Worm (Caenorhabditis elegans) whole organism, young adult: ENCODE data around the gene B0563.9.

Source experiments
- B0261.1 ChIP-seq: sonication (generic microtip); optimal IDR thresholded peaks from 2 replicates; lab custom pipeline; 2016; ENCODE audit warnings: mild to moderate bottlenecking, missing genetic modification characterization, moderate library complexity, missing compliant biosample characterization
- B0336.3 ChIP-seq: fragments of 200-800 bp; sonication (Bioruptor generic); IDR thresholded peaks from 2 replicates; pipeline ENCODE4 v1.3.6; 2022; ENCODE audit warnings: missing genetic modification characterization, missing compliant biosample characterization
- C06A6.2 ChIP-seq: fragments of 200-800 bp; sonication (Bioruptor generic); conservative IDR thresholded peaks from 2 replicates; pipeline ENCODE4 v1.3.6; 2022; ENCODE audit warnings: missing genetic modification characterization, missing compliant biosample characterization
- C17E4.6 ChIP-seq: fragments of 200-800 bp; sonication (Bioruptor generic); IDR thresholded peaks from 2 replicates; pipeline ENCODE4 v1.3.6; 2022; ENCODE audit warnings: missing genetic modification reagents, missing genetic modification characterization, missing compliant biosample characterization
- F23B12.7 ChIP-seq: sonication (generic microtip); optimal IDR thresholded peaks from 2 replicates; lab custom pipeline; 2017; ENCODE audit warnings: missing genetic modification characterization, mild to moderate bottlenecking, missing compliant biosample characterization, antibody characterized with exemption, moderate library complexity; ENCODE audit not compliant: insufficient read depth
- F39B2.1 ChIP-seq: fragments of 200-800 bp; sonication (Bioruptor generic); IDR thresholded peaks from 2 replicates; pipeline ENCODE4 v1.3.6; 2022; ENCODE audit warnings: missing genetic modification reagents, missing genetic modification characterization, missing compliant biosample characterization
- F52B5.7 ChIP-seq: sonication (generic microtip); optimal IDR thresholded peaks from 2 replicates; lab custom pipeline; 2016; ENCODE audit warnings: mild to moderate bottlenecking, missing genetic modification characterization, missing compliant biosample characterization
- K11D2.4 ChIP-seq: fragments of 200-800 bp; sonication (Bioruptor generic); IDR thresholded peaks from 2 replicates; pipeline ENCODE4 v1.3.6; 2022; ENCODE audit warnings: missing genetic modification reagents, missing genetic modification characterization, missing compliant biosample characterization
- Y67H2A.10 ChIP-seq: fragments of 200-800 bp; sonication (Bioruptor generic); conservative IDR thresholded peaks from 2 replicates; pipeline ENCODE4 v1.3.6; 2022; ENCODE audit warnings: missing genetic modification reagents, missing genetic modification characterization, missing compliant biosample characterization
- Y95B8A.8 ChIP-seq: fragments of 200-800 bp; sonication (Bioruptor generic); IDR thresholded peaks from 2 replicates; pipeline ENCODE4 v1.3.6; 2022; ENCODE audit warnings: missing genetic modification reagents, missing genetic modification characterization, missing compliant biosample characterization
- aptf-3 ChIP-seq: fragments of 200-800 bp; sonication (Bioruptor generic); IDR thresholded peaks from 2 replicates; pipeline ENCODE4 v1.3.6; 2022; ENCODE audit warnings: missing genetic modification characterization, missing compliant biosample characterization
- atf-7 ChIP-seq: sonication (generic microtip); optimal IDR thresholded peaks from 2 replicates; lab custom pipeline; 2017; ENCODE audit warnings: mild to moderate bottlenecking, missing genetic modification characterization, missing compliant biosample characterization
- attf-3 ChIP-seq: fragments of 200-800 bp; sonication (Bioruptor generic); conservative IDR thresholded peaks from 2 replicates; pipeline ENCODE4 v1.3.6; 2022; ENCODE audit warnings: missing genetic modification reagents, missing genetic modification characterization, missing compliant biosample characterization
- attf-6 ChIP-seq: fragments of 200-800 bp; sonication (Bioruptor generic); IDR thresholded peaks from 2 replicates; pipeline ENCODE4 v1.3.6; 2022; ENCODE audit warnings: missing genetic modification reagents, missing genetic modification characterization, missing compliant biosample characterization
- cebp-1 ChIP-seq, 2 experiments: fragments of 200-800 bp in 1 of 2; sonication (Bioruptor generic) in 1 of 2; sonication (generic microtip) in 1 of 2; IDR thresholded peaks in 1 of 2; optimal IDR thresholded peaks in 1 of 2; 2 replicates each; pipeline versions ENCODE4 v1.3.6 to Lab custom; 2017 to 2022; ENCODE audit warnings: missing compliant biosample characterization in 2 of 2, missing genetic modification characterization in 2 of 2, mild to moderate bottlenecking in 1 of 2, missing genetic modification reagents in 1 of 2, moderate library complexity in 1 of 2
- ceh-27 ChIP-seq: fragments of 200-800 bp; sonication (Bioruptor generic); optimal IDR thresholded peaks from 2 replicates; lab custom pipeline; 2018; ENCODE audit warnings: mild to moderate bottlenecking, missing genetic modification characterization, moderate library complexity, missing compliant biosample characterization
- die-1 ChIP-seq: sonication (generic microtip); optimal IDR thresholded peaks from 2 replicates; lab custom pipeline; 2016; ENCODE audit warnings: missing genotype, mild to moderate bottlenecking, missing genetic modification characterization, missing compliant biosample characterization
- dpff-1 ChIP-seq: sonication (generic microtip); optimal IDR thresholded peaks from 2 replicates; lab custom pipeline; 2017; ENCODE audit warnings: mild to moderate bottlenecking, missing genetic modification characterization, missing compliant biosample characterization
- efl-1 ChIP-seq: fragments of 150-350 bp; optimal IDR thresholded peaks from 2 replicates; lab custom pipeline; 2014; ENCODE audit warnings: missing biosample characterization, missing genetic modification reagents, missing genetic modification characterization
- egl-44 ChIP-seq: fragments of 200-800 bp; sonication (Bioruptor generic); IDR thresholded peaks from 2 replicates; pipeline ENCODE4 v1.3.6; 2022; ENCODE audit warnings: missing genetic modification reagents, missing genetic modification characterization, missing compliant biosample characterization
- ets-4 ChIP-seq: fragments of 200-800 bp; sonication (Bioruptor generic); optimal IDR thresholded peaks from 2 replicates; lab custom pipeline; 2018; ENCODE audit warnings: mild to moderate bottlenecking, missing genetic modification characterization, missing compliant biosample characterization
- fkh-3 ChIP-seq: sonication (generic microtip); optimal IDR thresholded peaks from 2 replicates; lab custom pipeline; 2016; ENCODE audit warnings: mild to moderate bottlenecking, missing genetic modification characterization, missing compliant biosample characterization
- gei-17 ChIP-seq: fragments of 200-800 bp; sonication (Bioruptor generic); optimal IDR thresholded peaks from 2 replicates; lab custom pipeline; 2018; ENCODE audit warnings: mild to moderate bottlenecking, missing genetic modification characterization, missing compliant biosample characterization
- hmg-1.2 ChIP-seq: fragments of 200-800 bp; sonication (Bioruptor generic); IDR thresholded peaks from 2 replicates; pipeline ENCODE4 v1.3.6; 2022; ENCODE audit warnings: missing genetic modification reagents, missing genetic modification characterization, missing compliant biosample characterization
- hsf-1 ChIP-seq: fragments of 200-800 bp; sonication (Bioruptor generic); IDR thresholded peaks from 2 replicates; pipeline ENCODE4 v1.3.6; 2022; ENCODE audit warnings: missing genetic modification reagents, missing genetic modification characterization, missing compliant biosample characterization
- let-526 ChIP-seq: fragments of 200-800 bp; sonication (Bioruptor generic); IDR thresholded peaks from 2 replicates; pipeline ENCODE4 v1.3.6; 2022; ENCODE audit warnings: missing genetic modification reagents, missing genetic modification characterization, missing compliant biosample characterization
- lin-40 ChIP-seq: sonication (generic microtip); optimal IDR thresholded peaks from 2 replicates; lab custom pipeline; 2016; ENCODE audit warnings: missing genetic modification characterization, mild to moderate bottlenecking, missing compliant biosample characterization, missing genotype, missing genetic modification reagents
- nfyb-1 ChIP-seq: fragments of 200-800 bp; sonication (Bioruptor generic); IDR thresholded peaks from 2 replicates; pipeline ENCODE4 v1.3.6; 2022; ENCODE audit warnings: missing genetic modification reagents, missing genetic modification characterization, missing compliant biosample characterization
- nhr-80 ChIP-seq: sonication (generic microtip); optimal IDR thresholded peaks from 2 replicates; lab custom pipeline; 2016; ENCODE audit warnings: missing genetic modification characterization, missing compliant biosample characterization
- nhr-90 ChIP-seq: sonication (generic microtip); optimal IDR thresholded peaks from 2 replicates; lab custom pipeline; 2016; ENCODE audit warnings: missing genotype, mild to moderate bottlenecking, missing genetic modification characterization, missing compliant biosample characterization
- pha-4 ChIP-seq: fragments of 150-350 bp; sonication (generic microtip); optimal IDR thresholded peaks from 2 replicates; lab custom pipeline; 2014; ENCODE audit warnings: missing biosample characterization, missing genetic modification reagents, missing genetic modification characterization
- rpc-1 ChIP-seq, 2 experiments: fragments of 150-350 bp in 1 of 2; sonication (generic microtip) in 1 of 2; optimal IDR thresholded peaks; 2 replicates each; lab custom pipeline; 2014 to 2018; ENCODE audit warnings: missing biosample characterization in 1 of 2, missing genetic modification characterization in 1 of 2, missing genetic modification reagents in 1 of 2, missing genotype in 1 of 2
- sdz-38 ChIP-seq: sonication (generic microtip); optimal IDR thresholded peaks from 2 replicates; lab custom pipeline; 2016; ENCODE audit warnings: missing genotype, missing genetic modification characterization, missing compliant biosample characterization
- sea-2 ChIP-seq: fragments of 200-800 bp; sonication (Bioruptor generic); IDR thresholded peaks from 2 replicates; pipeline ENCODE4 v1.3.6; 2022; ENCODE audit warnings: missing genetic modification characterization, missing compliant biosample characterization
- somi-1 ChIP-seq: fragments of 200-800 bp; sonication (Bioruptor generic); optimal IDR thresholded peaks from 2 replicates; lab custom pipeline; 2018; ENCODE audit warnings: mild to moderate bottlenecking, missing genetic modification characterization, missing compliant biosample characterization
- tbp1 ChIP-seq: fragments of 200-800 bp; sonication (Bioruptor generic); optimal IDR thresholded peaks from 2 replicates; lab custom pipeline; 2018; ENCODE audit warnings: mild to moderate bottlenecking, missing genetic modification characterization, missing compliant biosample characterization
- tlf-1 ChIP-seq: fragments of 200-800 bp; sonication (Bioruptor generic); optimal IDR thresholded peaks from 2 replicates; lab custom pipeline; 2018; ENCODE audit warnings: mild to moderate bottlenecking, missing genetic modification characterization, missing compliant biosample characterization
- unc-62 ChIP-seq: fragments of 150-350 bp; optimal IDR thresholded peaks from 2 replicates; lab custom pipeline; 2014; ENCODE audit warnings: missing biosample characterization, missing genetic modification reagents, missing genetic modification characterization
- ztf-22 ChIP-seq: fragments of 200-800 bp; sonication (Bioruptor generic); optimal IDR thresholded peaks from 2 replicates; lab custom pipeline; 2018; ENCODE audit warnings: mild to moderate bottlenecking, missing genetic modification characterization, moderate library complexity, missing compliant biosample characterization
- ztf-25 ChIP-seq: fragments of 200-800 bp; sonication (Bioruptor generic); IDR thresholded peaks from 2 replicates; pipeline ENCODE4 v1.3.6; 2022; ENCODE audit warnings: missing genetic modification reagents, missing genetic modification characterization, missing compliant biosample characterization
- ztf-26 ChIP-seq: sonication (generic microtip); optimal IDR thresholded peaks from 2 replicates; lab custom pipeline; 2017; ENCODE audit warnings: missing genetic modification characterization, missing compliant biosample characterization
- ztf-28 ChIP-seq: fragments of 200-800 bp; sonication (Bioruptor generic); IDR thresholded peaks from 2 replicates; pipeline ENCODE4 v1.3.6; 2022; ENCODE audit warnings: missing genetic modification reagents, missing genetic modification characterization, missing compliant biosample characterization

B0563.9 gene

DNA sequence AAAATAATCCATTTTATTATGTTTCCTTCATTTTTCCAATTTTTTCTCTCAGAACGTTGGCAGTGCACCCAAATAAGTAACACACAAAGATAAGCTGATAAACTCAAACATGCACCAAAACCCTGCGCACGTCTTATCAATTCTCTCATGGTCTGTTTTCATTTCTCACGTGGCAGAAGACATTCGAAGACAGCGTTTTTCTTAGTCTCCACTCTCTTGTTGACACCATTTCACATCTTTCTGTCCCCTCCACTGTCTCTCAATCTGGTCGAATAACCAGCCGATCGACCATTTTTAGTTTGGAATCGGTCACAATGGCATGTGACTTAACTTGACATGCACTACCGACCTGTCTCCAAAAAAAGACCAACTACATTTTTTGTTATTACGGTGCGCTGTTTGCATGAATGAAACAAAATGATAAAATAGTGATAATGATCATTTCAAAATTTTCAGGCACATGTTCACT lies 45.6 kb downstream of the B0563.9 start, which contains the start of gene C35B8.3:
C35B8.3 (plus strand) TSS at position 51 of the 469 bp plus-strand sequence.
- TF ChIP-seq Y95B8A.8 (GFP tag; lab: Robert Waterston, UW) (no peak), egl-44 (GFP tag; lab: Robert Waterston, UW) (no peak), Y67H2A.10 (GFP tag; lab: Robert Waterston, UW) (no peak), nfyb-1 (no peak), atf-7 (tag; lab: Kevin White, UChicago) (peak; percentile 48), F39B2.1 (GFP tag; lab: Robert Waterston, UW) (no peak), K11D2.4 (GFP tag; lab: Robert Waterston, UW) (no peak), let-526 (GFP tag; lab: Robert Waterston, UW) (0 out of 2 replicates have a peak, but pooled peaks have one; percentile 28), tbp1 (GFP tag; lab: Kevin White, UChicago) (peak; percentile 15), gei-17 (GFP tag; lab: Kevin White, UChicago) (no peak), sea-2 (GFP tag; lab: Robert Waterston, UW) (no peak), attf-3 (GFP tag; lab: Robert Waterston, UW) (no peak), rpc-1 (optimal IDR thresholded peaks at IDR 0.05; lab: Kevin White, UChicago) (no peak), rpc-1 (tag; optimal IDR thresholded peaks at IDR 0.05; lab: Kevin White, UChicago) (no peak), B0336.3 (GFP tag; lab: Robert Waterston, UW) (peak; percentile 67), die-1 (no peak), ets-4 (GFP tag; lab: Kevin White, UChicago) (no peak), efl-1 (GFP tag; lab: Kevin White, UChicago) (no peak), ztf-22 (GFP tag; lab: Kevin White, UChicago) (peak; percentile 69), nhr-80 (peak; percentile 91), F23B12.7 (tag; lab: Kevin White, UChicago) (no peak), cebp-1 (GFP tag; IDR thresholded peaks at IDR 0.05; lab: Robert Waterston, UW) (no peak), cebp-1 (tag; optimal IDR thresholded peaks at IDR 0.05; lab: Kevin White, UChicago) (peak; percentile 70), nhr-90 (tag; lab: Kevin White, UChicago) (peak; percentile 36), ztf-25 (GFP tag; lab: Robert Waterston, UW) (no peak), B0261.1 (tag; lab: Kevin White, UChicago) (no peak), fkh-3 (tag; lab: Kevin White, UChicago) (no peak), C06A6.2 (GFP tag; lab: Robert Waterston, UW) (no peak), ztf-28 (GFP tag; lab: Robert Waterston, UW) (no peak), aptf-3 (GFP tag; lab: Robert Waterston, UW) (no peak), hsf-1 (no peak), lin-40 (tag; lab: Kevin White, UChicago) (peak; percentile 51), dpff-1 (no peak), ceh-27 (GFP tag; lab: Kevin White, UChicago) (no peak), unc-62 (GFP tag; lab: Kevin White, UChicago) (peak; percentile 92), sdz-38 (tag; lab: Kevin White, UChicago) (no peak), attf-6 (no peak), hmg-1.2 (GFP tag; lab: Robert Waterston, UW) (no peak), F52B5.7 (no peak), C17E4.6 (GFP tag; lab: Robert Waterston, UW) (no peak), pha-4 (tag; lab: Kevin White, UChicago) (no peak), ztf-26 (tag; lab: Kevin White, UChicago) (peak; percentile 61), tlf-1 (no peak), somi-1 (GFP tag; lab: Kevin White, UChicago) (no peak)
